Fruit fly (Drosophila melanogaster) whole organism, prepupa: ENCODE results near the gene CG3071.
A peak's percentile ranks its signal among the peaks of the same experiment; 100 is the strongest.

ENCODE experiments used
- Blimp-1 ChIP-seq: fragments of 200-800 bp; sonication (Bioruptor generic); optimal IDR thresholded peaks from 3 replicates; lab custom pipeline; 2017; ENCODE audit warnings: missing biosample characterization, missing genetic modification characterization, mild to moderate bottlenecking, moderate library complexity, missing genetic modification reagents
- CG10631 ChIP-seq: fragments of 200-800 bp; sonication (Bioruptor generic); optimal IDR thresholded peaks from 2 replicates; lab custom pipeline; 2016; ENCODE audit warnings: missing biosample characterization, missing genetic modification characterization
- CG10669 ChIP-seq: fragments of 200-800 bp; sonication (Bioruptor generic); optimal IDR thresholded peaks from 3 replicates; lab custom pipeline; 2018; ENCODE audit warnings: missing biosample characterization, mild to moderate bottlenecking, missing genetic modification characterization, moderate library complexity
- CG11294 ChIP-seq: fragments of 200-800 bp; sonication (Bioruptor generic); IDR thresholded peaks from 2 replicates; pipeline ENCODE4 v1.3.6; 2022; ENCODE audit warnings: missing biosample characterization, missing genetic modification characterization
- CG11762 ChIP-seq: fragments of 200-800 bp; sonication (Bioruptor generic); optimal IDR thresholded peaks from 3 replicates; lab custom pipeline; 2016; ENCODE audit warnings: missing biosample characterization, missing genetic modification characterization; ENCODE audit not compliant: insufficient read depth
- CG11902 ChIP-seq: fragments of 200-800 bp; sonication (Bioruptor generic); optimal IDR thresholded peaks from 3 replicates; lab custom pipeline; 2016; ENCODE audit warnings: missing biosample characterization, missing genetic modification characterization
- CG15336 ChIP-seq: fragments of 200-800 bp; sonication (Bioruptor generic); IDR thresholded peaks from 2 replicates; pipeline ENCODE4 v1.3.6; 2022; ENCODE audit warnings: missing biosample characterization, missing genetic modification characterization
- CG1621 ChIP-seq: fragments of 200-800 bp; sonication (Bioruptor generic); optimal IDR thresholded peaks from 3 replicates; lab custom pipeline; 2018; ENCODE audit warnings: missing biosample characterization, mild to moderate bottlenecking, missing genetic modification characterization
- CG16779 ChIP-seq: fragments of 200-800 bp; sonication (Bioruptor generic); optimal IDR thresholded peaks from 3 replicates; lab custom pipeline; 2017; ENCODE audit warnings: missing biosample characterization, mild to moderate bottlenecking, missing genetic modification characterization
- CG3032 ChIP-seq: fragments of 200-800 bp; optimal IDR thresholded peaks from 2 replicates; lab custom pipeline; 2019; ENCODE audit warnings: missing biosample characterization, mild to moderate bottlenecking, missing genetic modification characterization, moderate library complexity
- CG31627 ChIP-seq: fragments of 200-800 bp; sonication (Bioruptor generic); optimal IDR thresholded peaks from 3 replicates; lab custom pipeline; 2016; ENCODE audit warnings: missing biosample characterization, missing genetic modification characterization
- CG32006 ChIP-seq: fragments of 200-800 bp; sonication (Bioruptor generic); optimal IDR thresholded peaks from 3 replicates; lab custom pipeline; 2017; ENCODE audit warnings: missing biosample characterization, mild to moderate bottlenecking, missing genetic modification characterization
- CG4318 ChIP-seq: fragments of 200-800 bp; sonication (Bioruptor generic); optimal IDR thresholded peaks from 3 replicates; lab custom pipeline; 2017; ENCODE audit warnings: missing biosample characterization, mild to moderate bottlenecking, missing genetic modification characterization
- CG6163 ChIP-seq: fragments of 200-800 bp; sonication (Bioruptor generic); IDR thresholded peaks from 3 replicates; pipeline ENCODE4 v1.3.6; 2022; ENCODE audit warnings: missing biosample characterization, missing genetic modification characterization
- CG6792 ChIP-seq: fragments of 200-800 bp; sonication (Bioruptor generic); optimal IDR thresholded peaks from 3 replicates; lab custom pipeline; 2016; ENCODE audit warnings: missing biosample characterization, missing genetic modification characterization
- CG6808 ChIP-seq: fragments of 200-800 bp; sonication (Bioruptor generic); optimal IDR thresholded peaks from 3 replicates; lab custom pipeline; 2017; ENCODE audit warnings: missing biosample characterization, missing genetic modification characterization, mild to moderate bottlenecking, moderate library complexity, missing genetic modification reagents
- CG6854 ChIP-seq: fragments of 200-800 bp; sonication (Bioruptor generic); optimal IDR thresholded peaks from 2 replicates; lab custom pipeline; 2017; ENCODE audit warnings: missing biosample characterization, mild to moderate bottlenecking, missing genetic modification characterization
- CG8119 ChIP-seq: fragments of 200-800 bp; sonication (Bioruptor generic); IDR thresholded peaks from 3 replicates; pipeline ENCODE4 v1.3.6; 2022; ENCODE audit warnings: missing biosample characterization, missing genetic modification characterization
- CG8632 ChIP-seq: fragments of 200-800 bp; sonication (Bioruptor generic); optimal IDR thresholded peaks from 3 replicates; lab custom pipeline; 2016; ENCODE audit warnings: missing biosample characterization, missing genetic modification characterization
- CG9139 ChIP-seq: fragments of 200-800 bp; sonication (Bioruptor generic); optimal IDR thresholded peaks from 3 replicates; lab custom pipeline; 2017; ENCODE audit warnings: missing biosample characterization, mild to moderate bottlenecking, missing genetic modification characterization
- Eip75B ChIP-seq: fragments of 200-800 bp; sonication (Bioruptor generic); optimal IDR thresholded peaks from 3 replicates; lab custom pipeline; 2016; ENCODE audit warnings: missing biosample characterization, missing genetic modification characterization
- Eip78C ChIP-seq: fragments of 200-800 bp; sonication (Bioruptor generic); peaks from one replicate; lab custom pipeline; 2016; ENCODE audit warnings: missing biosample characterization, missing genetic modification characterization
- Eip93F ChIP-seq: fragments of 200-800 bp; sonication (Bioruptor generic); optimal IDR thresholded peaks from 2 replicates; lab custom pipeline; 2016; ENCODE audit warnings: missing biosample characterization, mild to moderate bottlenecking, missing genetic modification characterization
- Ets21C ChIP-seq: fragments of 200-800 bp; sonication (Bioruptor generic); optimal IDR thresholded peaks from 3 replicates; lab custom pipeline; 2016; ENCODE audit warnings: missing biosample characterization, missing genetic modification characterization
- Ets96B ChIP-seq: fragments of 200-800 bp; optimal IDR thresholded peaks from 2 replicates; lab custom pipeline; 2019; ENCODE audit warnings: missing biosample characterization, mild to moderate bottlenecking, missing genetic modification characterization, moderate library complexity
- Gug ChIP-seq: fragments of 200-800 bp; sonication (Bioruptor generic); IDR thresholded peaks from 2 replicates; pipeline ENCODE4 v1.3.6; 2022; ENCODE audit warnings: missing biosample characterization, missing genetic modification characterization
- Hr38 ChIP-seq: sonication (Bioruptor generic); optimal IDR thresholded peaks from 2 replicates; lab custom pipeline; 2016; ENCODE audit warnings: missing biosample characterization, missing genetic modification characterization
- Hr4 ChIP-seq: fragments of 200-800 bp; sonication (Bioruptor generic); optimal IDR thresholded peaks from 3 replicates; lab custom pipeline; 2016; ENCODE audit warnings: missing biosample characterization, missing genetic modification characterization
- Lpt ChIP-seq: fragments of 200-800 bp; sonication (Bioruptor generic); optimal IDR thresholded peaks from 3 replicates; lab custom pipeline; 2016; ENCODE audit warnings: missing biosample characterization, missing genetic modification characterization
- Met ChIP-seq: fragments of 200-800 bp; sonication (Bioruptor generic); optimal IDR thresholded peaks from 3 replicates; lab custom pipeline; 2016; ENCODE audit warnings: missing biosample characterization, missing genetic modification characterization
- OdsH ChIP-seq: fragments of 200-800 bp; sonication (Bioruptor generic); optimal IDR thresholded peaks from 3 replicates; lab custom pipeline; 2016; ENCODE audit warnings: missing biosample characterization, missing genetic modification characterization
- Sox102F ChIP-seq: fragments of 200-800 bp; sonication (Bioruptor generic); optimal IDR thresholded peaks from 2 replicates; lab custom pipeline; 2016; ENCODE audit warnings: missing biosample characterization, mild to moderate bottlenecking, missing genetic modification characterization
- Sox14 ChIP-seq: fragments of 200-800 bp; sonication (Bioruptor generic); optimal IDR thresholded peaks from 3 replicates; lab custom pipeline; 2016; ENCODE audit warnings: missing biosample characterization, missing genetic modification characterization
- achi ChIP-seq: fragments of 200-800 bp; sonication (Bioruptor generic); optimal IDR thresholded peaks from 3 replicates; lab custom pipeline; 2016; ENCODE audit warnings: missing biosample characterization, missing genetic modification characterization
- cyc ChIP-seq: fragments of 200-800 bp; sonication (Bioruptor generic); optimal IDR thresholded peaks from 3 replicates; lab custom pipeline; 2016; ENCODE audit warnings: missing biosample characterization, missing genetic modification characterization
- dsx ChIP-seq: fragments of 200-800 bp; optimal IDR thresholded peaks from 3 replicates; lab custom pipeline; 2019; ENCODE audit warnings: missing biosample characterization, mild to moderate bottlenecking, missing genetic modification characterization, moderate library complexity; ENCODE audit not compliant: poor library complexity, severe bottlenecking
- eg ChIP-seq: fragments of 200-800 bp; sonication (Bioruptor generic); IDR thresholded peaks from 3 replicates; pipeline ENCODE4 v1.3.6; 2022; ENCODE audit warnings: missing biosample characterization, missing genetic modification characterization
- esn ChIP-seq: fragments of 200-800 bp; sonication (Bioruptor generic); optimal IDR thresholded peaks from 2 replicates; lab custom pipeline; 2016; ENCODE audit warnings: missing biosample characterization, mild to moderate bottlenecking, missing genetic modification characterization, moderate library complexity
- fd85E ChIP-seq: fragments of 200-800 bp; sonication (Bioruptor generic); optimal IDR thresholded peaks from 3 replicates; lab custom pipeline; 2016; ENCODE audit warnings: missing biosample characterization, missing genetic modification characterization
- fkh ChIP-seq: fragments of 200-800 bp; sonication (Bioruptor generic); optimal IDR thresholded peaks from 3 replicates; lab custom pipeline; 2017; ENCODE audit warnings: missing biosample characterization, mild to moderate bottlenecking, missing genetic modification characterization, moderate library complexity
- net ChIP-seq: fragments of 200-800 bp; sonication (Bioruptor generic); optimal IDR thresholded peaks from 3 replicates; lab custom pipeline; 2016; ENCODE audit warnings: missing biosample characterization, missing genetic modification characterization
- pdm3 ChIP-seq: fragments of 200-800 bp; sonication (Bioruptor generic); optimal IDR thresholded peaks from 3 replicates; lab custom pipeline; 2016; ENCODE audit warnings: missing biosample characterization, missing genetic modification characterization
- salr ChIP-seq, 2 experiments: fragments of 200-800 bp; sonication (Bioruptor generic); optimal IDR thresholded peaks; 3 replicates each; lab custom pipeline; 2016 to 2018; ENCODE audit warnings: missing biosample characterization in 2 of 2, missing genetic modification characterization in 2 of 2, mild to moderate bottlenecking in 1 of 2
- svp ChIP-seq: fragments of 200-800 bp; sonication (Bioruptor generic); peaks from one replicate; lab custom pipeline; 2016; ENCODE audit warnings: missing biosample characterization, missing genetic modification characterization
- topi ChIP-seq: fragments of 200-800 bp; sonication (Bioruptor generic); optimal IDR thresholded peaks from 3 replicates; lab custom pipeline; 2016; ENCODE audit warnings: missing biosample characterization, missing genetic modification characterization

CG3071 gene

dm6 chrX:2219899-2220298, 42.7 kb upstream of the CG3071 start (continued):
- TF ChIP-seq OdsH (peak; percentile 43), CG11762 (GFP tag; lab: Kevin White, UChicago) (no peak), CG6163 (GFP tag; lab: Robert Waterston, UW) (peak; percentile 58; the same call in 2 of the 3 replicates), cyc (GFP tag; lab: Kevin White, UChicago) (no peak), Ets96B (tag; lab: Kevin White, UChicago) (peak; percentile 5), net (GFP tag; lab: Kevin White, UChicago) (no peak), CG6792 (no peak), Sox14 (GFP tag; lab: Kevin White, UChicago) (peak; percentile 3), eg (peak; percentile 54; the same call in 2 of the 3 replicates), Ets21C (GFP tag; lab: Kevin White, UChicago) (no peak), CG6854 (GFP tag; lab: Kevin White, UChicago) (no peak), CG15336 (GFP tag; lab: Robert Waterston, UW) (peak; percentile 57), CG31627 (GFP tag; lab: Kevin White, UChicago) (no peak), CG10669 (peak; percentile 5), Hr4 (GFP tag; lab: Kevin White, UChicago) (peak; percentile 74), CG3032 (tag; lab: Kevin White, UChicago) (peak; percentile 12), Eip75B (no peak), fkh (GFP tag; lab: Kevin White, UChicago) (no peak), CG6808 (GFP tag; lab: Kevin White, UChicago) (peak; percentile 6), CG32006 (GFP tag; lab: Kevin White, UChicago) (peak; percentile 76), topi (no peak), Lpt (peak; percentile 20), Met (GFP tag; lab: Kevin White, UChicago) (no peak), Hr38 (GFP tag; lab: Kevin White, UChicago) (no peak), CG4318 (GFP tag; lab: Kevin White, UChicago) (peak; percentile 55), CG10631 (GFP tag; lab: Kevin White, UChicago) (peak; percentile 9), CG8632 (GFP tag; lab: Kevin White, UChicago) (no peak), pdm3 (no peak), Gug (GFP tag; lab: Robert Waterston, UW) (no peak), CG11902 (GFP tag; lab: Kevin White, UChicago) (no peak), Blimp-1 (no peak), Sox102F (GFP tag; lab: Kevin White, UChicago) (no peak), CG9139 (GFP tag; lab: Kevin White, UChicago) (no peak), salr (GFP tag; optimal IDR thresholded peaks at IDR 0.05; lab: Kevin White, UChicago) (peak in 1 of 2 experiments; percentile 2), CG8119 (GFP tag; lab: Robert Waterston, UW) (peak; percentile 45; the same call in 2 of the 3 replicates), CG16779 (no peak), CG11294 (no peak), achi (GFP tag; lab: Kevin White, UChicago) (peak; percentile 23), Eip78C (GFP tag; lab: Kevin White, UChicago) (peak; percentile 75), Eip93F (GFP tag; lab: Kevin White, UChicago) (no peak), dsx (no peak), fd85E (no peak), esn (GFP tag; lab: Kevin White, UChicago) (peak; percentile 15)

- TF ChIP-seq CG16779: no peak
- TF ChIP-seq cyc (GFP tag; lab: Kevin White, UChicago): no peak
- no peak for TF ChIP-seq eg
- no peak for TF ChIP-seq CG1621 (tag; lab: Kevin White, UChicago)
- no peak for TF ChIP-seq svp (GFP tag; lab: Kevin White, UChicago)
- TF ChIP-seq salr (GFP tag; optimal IDR thresholded peaks at IDR 0.05; lab: Kevin White, UChicago): no peak
- TF ChIP-seq, all 60 proteins: peak for 0
Measured at dm6 chrX:2221598-2221997, 41.0 kb upstream of the CG3071 start.
